Worm (Caenorhabditis elegans): ENCODE results near the gene basl-1.

basl-1 gene

DNA sequence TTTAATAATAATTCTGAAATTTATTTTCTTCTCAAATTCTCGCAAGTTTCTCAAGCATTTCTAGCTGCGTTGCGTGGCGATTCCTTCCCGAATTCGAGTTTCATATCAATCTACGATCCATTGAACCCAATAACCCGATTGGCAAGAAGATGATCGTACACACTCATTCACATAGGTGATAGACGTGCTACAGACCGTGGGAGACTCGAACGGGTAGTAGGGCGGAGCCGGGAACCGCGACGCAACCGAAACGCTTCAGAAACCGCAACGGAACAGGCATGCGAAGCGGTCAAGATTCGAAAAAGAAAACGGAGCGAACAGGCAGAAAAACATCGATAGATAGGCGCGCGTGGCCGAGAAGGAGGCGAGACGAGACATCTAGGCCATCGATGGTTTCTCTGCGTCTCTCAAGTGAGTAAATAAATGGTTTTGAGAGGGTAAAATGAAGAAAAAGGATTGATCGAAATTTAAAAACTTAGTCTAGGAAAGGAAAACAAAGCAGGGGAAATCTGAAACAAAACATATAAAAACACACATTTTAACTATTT is 11.2 kb upstream of the basl-1 start, which contains the start of gene madf-11 (continued):
- no peak for TF ChIP-seq ccch-3 (GFP tag; optimal IDR thresholded peaks at IDR 0.05)
- 0 out of 2 replicates have a peak, but pooled peaks have one; percentile 35 for TF ChIP-seq nfyb-1 (GFP tag; IDR thresholded peaks at IDR 0.05)
- TF ChIP-seq atf-7 (tag; optimal IDR thresholded peaks at IDR 0.05) = no peak
- TF ChIP-seq F49E8.2 (tag; optimal IDR thresholded peaks at IDR 0.05; ENCODE audit: insufficient read depth) = no peak
- TF ChIP-seq bed-2 (GFP tag; IDR thresholded peaks at IDR 0.05) = no peak; the same call in 1 of the 2 replicates
- no peak for TF ChIP-seq Y95B8A.8 (GFP tag; IDR thresholded peaks at IDR 0.05)
- TF ChIP-seq lsy-27 (tag; optimal IDR thresholded peaks at IDR 0.05; ENCODE audit: borderline replicate concordance, insufficient read depth) = no peak
- TF ChIP-seq madf-3 (GFP tag; IDR thresholded peaks at IDR 0.05) = 0 out of 2 replicates have a peak, but pooled peaks have one; percentile 51
- no peak for TF ChIP-seq F52B5.7 (tag; optimal IDR thresholded peaks at IDR 0.05)
- no peak for TF ChIP-seq him-1 (tag; optimal IDR thresholded peaks at IDR 0.05)
- TF ChIP-seq dpff-1 (tag; optimal IDR thresholded peaks at IDR 0.05) = no peak
- TF ChIP-seq nfya-2 (GFP tag; IDR thresholded peaks at IDR 0.05) = no peak
- no peak for TF ChIP-seq F10E7.11 (tag; optimal IDR thresholded peaks at IDR 0.05)
- no peak for TF ChIP-seq aptf-3 (GFP tag; IDR thresholded peaks at IDR 0.05)
- TF ChIP-seq lir-1 (GFP tag; conservative IDR thresholded peaks at IDR 0.05) = no peak
- TF ChIP-seq repo-1 (tag; optimal IDR thresholded peaks at IDR 0.05) = no peak
- no peak for TF ChIP-seq hlh-12 (tag; optimal IDR thresholded peaks at IDR 0.05)
- no peak for TF ChIP-seq mes-4 (tag; optimal IDR thresholded peaks at IDR 0.05)
- no peak for TF ChIP-seq snpc-3.4 (tag; optimal IDR thresholded peaks at IDR 0.05)
- TF ChIP-seq unc-62 (GFP tag; optimal IDR thresholded peaks at IDR 0.05) = no peak
- no peak for TF ChIP-seq let-607 (tag; optimal IDR thresholded peaks at IDR 0.05)
- no peak for TF ChIP-seq T26A5.8 (tag; optimal IDR thresholded peaks at IDR 0.05)
- TF ChIP-seq lag-1 (GFP tag; IDR thresholded peaks at IDR 0.05) = no peak
- TF ChIP-seq ztf-25 (GFP tag; IDR thresholded peaks at IDR 0.05) = no peak; the same call in 1 of the 2 replicates
- no peak for TF ChIP-seq pbrm-1 (GFP tag; IDR thresholded peaks at IDR 0.05)
- TF ChIP-seq ztf-6 (GFP tag; IDR thresholded peaks at IDR 0.05) = no peak
- no peak for TF ChIP-seq xnd-1 (tag; optimal IDR thresholded peaks at IDR 0.05)
- TF ChIP-seq Y53F4B.3 (GFP tag; IDR thresholded peaks at IDR 0.05) = no peak
- peak; percentile 33; the same call in 1 of the 2 replicates for TF ChIP-seq dox-1 (GFP tag; IDR thresholded peaks at IDR 0.05)
- TF ChIP-seq nhr-90 (tag; optimal IDR thresholded peaks at IDR 0.05) = no peak
- TF ChIP-seq snpc-1.3 (tag; optimal IDR thresholded peaks at IDR 0.05; ENCODE audit: insufficient read depth) = no peak
- no peak for TF ChIP-seq B0336.3 (GFP tag; IDR thresholded peaks at IDR 0.05)
- peak; percentile 7 for TF ChIP-seq madf-10 (tag; optimal IDR thresholded peaks at IDR 0.05)
- no peak for TF ChIP-seq snpc-1.1 (tag; optimal IDR thresholded peaks at IDR 0.05; ENCODE audit: insufficient read depth)
- TF ChIP-seq madf-6 (GFP tag; IDR thresholded peaks at IDR 0.05) = no peak
- peak; percentile 57; the same call in 1 of the 2 replicates for TF ChIP-seq hmg-1.2 (GFP tag; IDR thresholded peaks at IDR 0.05)
- peak; percentile 88 for TF ChIP-seq attf-5 (GFP tag; optimal IDR thresholded peaks at IDR 0.05)
- peak; percentile 90 for TF ChIP-seq zfh-2 (GFP tag; conservative IDR thresholded peaks at IDR 0.05)
- TF ChIP-seq F22D6.2 (tag; optimal IDR thresholded peaks at IDR 0.05) = no peak
- peak; percentile 9 for TF ChIP-seq ztf-18 (tag; optimal IDR thresholded peaks at IDR 0.05)
- no peak for TF ChIP-seq somi-1 (GFP tag; optimal IDR thresholded peaks at IDR 0.05)
- TF ChIP-seq bed-1 (GFP tag; IDR thresholded peaks at IDR 0.05) = no peak
- TF ChIP-seq F57A8.1 (GFP tag; optimal IDR thresholded peaks at IDR 0.05) = no peak
- no peak for TF ChIP-seq attf-6 (GFP tag; IDR thresholded peaks at IDR 0.05)
- TF ChIP-seq lin-35 (GFP tag; optimal IDR thresholded peaks at IDR 0.05) = peak in 1 of 3 experiments; percentile 67
- peak; percentile 53 for TF ChIP-seq nhr-80 (tag; optimal IDR thresholded peaks at IDR 0.05)
- peak; percentile 5 for TF ChIP-seq ets-4 (GFP tag; optimal IDR thresholded peaks at IDR 0.05)

Data from whole organism, young adult.